Worm (Caenorhabditis elegans) whole organism, midembryonic: ENCODE measurements around the gene gta-1.

Source experiments
- T22C8.4 ChIP-seq: fragments of 200-800 bp; sonication (Bioruptor generic); IDR thresholded peaks from 2 replicates; pipeline ENCODE4 v1.3.6; 2022; ENCODE audit warnings: missing genetic modification characterization, missing compliant biosample characterization
- cog-1 ChIP-seq: sonication (generic microtip); optimal IDR thresholded peaks from 2 replicates; lab custom pipeline; 2016; ENCODE audit warnings: missing genetic modification characterization, missing compliant biosample characterization
- flt-1 ChIP-seq: fragments of 200-800 bp; sonication (Bioruptor generic); IDR thresholded peaks from 2 replicates; pipeline ENCODE4 v1.3.6; 2022; ENCODE audit warnings: missing genetic modification characterization, missing compliant biosample characterization
- med-1 ChIP-seq: sonication (generic microtip); optimal IDR thresholded peaks from 2 replicates; lab custom pipeline; 2017; ENCODE audit warnings: missing genetic modification characterization, mild to moderate bottlenecking, missing compliant biosample characterization, antibody characterized with exemption, missing genetic modification reagents; ENCODE audit not compliant: insufficient read depth
- ref-1 ChIP-seq: fragments of 200-800 bp; sonication (Bioruptor generic); conservative IDR thresholded peaks from 2 replicates; pipeline ENCODE4 v1.3.6; 2022; ENCODE audit warnings: missing genetic modification reagents, missing genetic modification characterization, missing compliant biosample characterization
- ztf-23 ChIP-seq: fragments of 200-800 bp; sonication (Bioruptor generic); IDR thresholded peaks from 2 replicates; pipeline ENCODE4 v1.3.6; 2022; ENCODE audit warnings: missing genetic modification reagents, missing genetic modification characterization, missing compliant biosample characterization
- ztf-29 ChIP-seq: fragments of 200-800 bp; sonication (Bioruptor generic); IDR thresholded peaks from 2 replicates; pipeline ENCODE4 v1.3.6; 2022; ENCODE audit warnings: missing genetic modification reagents, missing genetic modification characterization, missing compliant biosample characterization

DNA sequence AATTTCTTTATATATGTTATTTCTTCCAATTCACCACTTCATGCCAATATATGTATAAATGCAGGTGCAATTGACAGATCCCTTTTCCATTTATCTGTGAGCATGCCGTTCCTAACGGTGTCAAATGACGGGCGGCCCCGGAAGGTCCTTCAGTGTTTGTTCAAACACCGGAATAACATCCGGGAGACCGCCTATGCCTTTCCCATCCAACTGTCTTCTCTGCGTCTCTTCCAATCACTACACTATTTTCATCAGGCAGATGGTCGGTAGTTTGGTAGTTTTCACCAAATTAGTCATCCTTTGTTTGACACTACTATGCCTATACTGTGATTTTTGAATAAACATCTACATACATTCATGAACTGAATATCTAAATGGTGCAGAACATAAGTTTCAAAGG is 10.1 kb downstream of the gta-1 start:
- TF ChIP-seq med-1 (GFP tag; lab: Kevin White, UChicago) (no peak), T22C8.4 (GFP tag; lab: Robert Waterston, UW) (no peak), ztf-23 (no peak), cog-1 (tag; lab: Kevin White, UChicago) (no peak), ztf-29 (no peak), flt-1 (GFP tag; lab: Robert Waterston, UW) (0 out of 2 replicates have a peak, but pooled peaks have one; percentile 22), ref-1 (no peak)
